Worm (Caenorhabditis elegans): ENCODE results near the gene str-178.

ce11 chrV:12706511-12706910 is 9.8 kb downstream of the str-178 start:
- TF ChIP-seq ets-4 (GFP tag; optimal IDR thresholded peaks at IDR 0.05) (no peak), mes-4 (tag; optimal IDR thresholded peaks at IDR 0.05) (no peak), unc-62 (GFP tag; optimal IDR thresholded peaks at IDR 0.05) (no peak), madf-6 (GFP tag; IDR thresholded peaks at IDR 0.05) (no peak), let-607 (tag; optimal IDR thresholded peaks at IDR 0.05) (no peak), ceh-27 (GFP tag; optimal IDR thresholded peaks at IDR 0.05) (no peak), repo-1 (tag; optimal IDR thresholded peaks at IDR 0.05) (no peak), snpc-4 (GFP tag; optimal IDR thresholded peaks at IDR 0.05) (no peak), snpc-4 (tag; optimal IDR thresholded peaks at IDR 0.05) (no peak), efl-1 (GFP tag; optimal IDR thresholded peaks at IDR 0.05) (no peak), atf-7 (tag; optimal IDR thresholded peaks at IDR 0.05) (no peak)

Data from whole organism, young adult.